Fruit fly (Drosophila melanogaster) whole organism, wandering third instar larva: ENCODE measurements around the gene mbf1.

Source experiments
- Abd-B ChIP-seq: fragments of >200 bp; optimal IDR thresholded peaks from 2 replicates; lab custom pipeline; 2017; ENCODE audit warnings: missing biosample characterization, missing genetic modification characterization
- CG9705 ChIP-seq: fragments of 200-800 bp; sonication (Bioruptor generic); optimal IDR thresholded peaks from 2 replicates; lab custom pipeline; 2018; ENCODE audit warnings: missing biosample characterization, mild to moderate bottlenecking, missing genetic modification characterization
- CrebA ChIP-seq: fragments of 200-800 bp; sonication (Bioruptor generic); optimal IDR thresholded peaks from 2 replicates; lab custom pipeline; 2016; ENCODE audit warnings: missing biosample characterization, mild to moderate bottlenecking, missing genetic modification characterization, borderline replicate concordance
- Dif ChIP-seq: fragments of 200-275, 200-300 bp; sonication (Bioruptor generic); optimal IDR thresholded peaks from 2 replicates; lab custom pipeline; 2018; ENCODE audit warnings: missing biosample characterization, missing genetic modification characterization; ENCODE audit not compliant: partially characterized antibody
- GATAd ChIP-seq: sonication (Bioruptor generic); optimal IDR thresholded peaks from 2 replicates; lab custom pipeline; 2016; ENCODE audit warnings: missing biosample characterization, missing genetic modification characterization
- HLH106 ChIP-seq: fragments of 200-800 bp; optimal IDR thresholded peaks from 3 replicates; lab custom pipeline; 2019; ENCODE audit warnings: missing biosample characterization, mild to moderate bottlenecking, missing genetic modification characterization, moderate library complexity
- Hnf4 ChIP-seq: fragments of 200-800 bp; sonication (Bioruptor generic); optimal IDR thresholded peaks from 2 replicates; lab custom pipeline; 2016; ENCODE audit warnings: missing biosample characterization, mild to moderate bottlenecking, missing genetic modification characterization
- Hr83 ChIP-seq: fragments of 200-300 bp; sonication (Bioruptor generic); optimal IDR thresholded peaks from 2 replicates; lab custom pipeline; 2016; ENCODE audit warnings: missing biosample characterization, mild to moderate bottlenecking, missing genetic modification characterization, moderate library complexity; ENCODE audit not compliant: poor library complexity, severe bottlenecking
- Jra ChIP-seq: sonication (Bioruptor generic); optimal IDR thresholded peaks from 2 replicates; lab custom pipeline; 2016; ENCODE audit warnings: missing biosample characterization, missing genetic modification characterization
- Mio ChIP-seq: sonication (Bioruptor generic); optimal IDR thresholded peaks from 2 replicates; lab custom pipeline; 2016; ENCODE audit warnings: missing biosample characterization, missing genetic modification characterization
- Myc ChIP-seq: fragments of >200 bp; optimal IDR thresholded peaks from 2 replicates; lab custom pipeline; 2017
- OdsH ChIP-seq: fragments of 200-800 bp; sonication (Bioruptor generic); optimal IDR thresholded peaks from 2 replicates; lab custom pipeline; 2016; ENCODE audit warnings: missing biosample characterization, mild to moderate bottlenecking, missing genetic modification characterization
- Rel ChIP-seq, 2 experiments: fragments of 200-800 bp; sonication (Bioruptor generic) in 1 of 2; optimal IDR thresholded peaks; 2 replicates in 1 of 2; 3 replicates in 1 of 2; lab custom pipeline; 2016 to 2019; ENCODE audit warnings: mild to moderate bottlenecking in 2 of 2, missing biosample characterization in 2 of 2, missing genetic modification characterization in 2 of 2, moderate library complexity in 1 of 2
- Sp1 ChIP-seq: fragments of 200-800 bp; sonication (Bioruptor generic); optimal IDR thresholded peaks from 3 replicates; lab custom pipeline; 2019; ENCODE audit warnings: missing biosample characterization, mild to moderate bottlenecking, missing genetic modification characterization, moderate library complexity
- Vsx2 ChIP-seq: fragments of 200-300, 225-300 bp; sonication (Bioruptor generic); optimal IDR thresholded peaks from 2 replicates; lab custom pipeline; 2018; ENCODE audit warnings: missing biosample characterization, missing genetic modification characterization; ENCODE audit not compliant: partially characterized antibody
- br ChIP-seq: fragments of 200-800 bp; sonication (Bioruptor generic); optimal IDR thresholded peaks from 2 replicates; lab custom pipeline; 2016; ENCODE audit warnings: missing biosample characterization, missing genetic modification characterization
- brk ChIP-seq: fragments of 200-800 bp; sonication (Bioruptor generic); optimal IDR thresholded peaks from 2 replicates; lab custom pipeline; 2016; ENCODE audit warnings: missing biosample characterization, mild to moderate bottlenecking, missing genetic modification characterization
- dl ChIP-seq, 2 experiments: fragments of 175-275, 200-275 bp in 1 of 2; fragments of 200-275 bp in 1 of 2; sonication (Bioruptor generic); optimal IDR thresholded peaks; lab custom pipeline; 2018; ENCODE audit warnings: mild to moderate bottlenecking in 2 of 2, missing biosample characterization in 2 of 2, missing genetic modification characterization in 2 of 2, moderate library complexity in 2 of 2; ENCODE audit not compliant: partially characterized antibody in 2 of 2, insufficient read depth in 1 of 2
- dmrt93B ChIP-seq: fragments of 200-800 bp; sonication (Bioruptor generic); optimal IDR thresholded peaks from 2 replicates; lab custom pipeline; 2018; ENCODE audit warnings: missing biosample characterization, mild to moderate bottlenecking, missing genetic modification characterization
- dsf ChIP-seq: sonication (Bioruptor generic); optimal IDR thresholded peaks from 2 replicates; lab custom pipeline; 2016; ENCODE audit warnings: missing biosample characterization, missing genetic modification characterization, borderline replicate concordance
- ey ChIP-seq: fragments of 200-800 bp; sonication (Bioruptor generic); optimal IDR thresholded peaks from 2 replicates; lab custom pipeline; 2016; ENCODE audit warnings: missing biosample characterization, missing genetic modification characterization
- foxo ChIP-seq, 2 experiments: fragments of 200-800 bp; sonication (Bioruptor generic); optimal IDR thresholded peaks; 2 replicates in 1 of 2; 3 replicates in 1 of 2; lab custom pipeline; 2016 to 2017; ENCODE audit warnings: missing biosample characterization in 2 of 2, missing genetic modification characterization in 2 of 2
- fru ChIP-seq: fragments of 200-800 bp; sonication (Bioruptor generic); optimal IDR thresholded peaks from 3 replicates; lab custom pipeline; 2016; ENCODE audit warnings: missing biosample characterization, mild to moderate bottlenecking, missing genetic modification characterization
- h ChIP-seq: fragments of 200-800 bp; sonication (Bioruptor generic); optimal IDR thresholded peaks from 3 replicates; lab custom pipeline; 2016; ENCODE audit warnings: missing biosample characterization, mild to moderate bottlenecking, missing genetic modification characterization
- jim ChIP-seq: fragments of 175-275, 200-325 bp; sonication (Bioruptor generic); optimal IDR thresholded peaks from 2 replicates; lab custom pipeline; 2016; ENCODE audit warnings: missing biosample characterization, mild to moderate bottlenecking, missing genetic modification characterization
- pan ChIP-seq: fragments of >200 bp; optimal IDR thresholded peaks from 2 replicates; lab custom pipeline; 2017
- psq ChIP-seq: fragments of 200-800 bp; sonication (Bioruptor generic); optimal IDR thresholded peaks from 3 replicates; lab custom pipeline; 2017; ENCODE audit warnings: missing biosample characterization, mild to moderate bottlenecking, missing genetic modification characterization, moderate library complexity
- rgr ChIP-seq: fragments of 200-800 bp; sonication (Bioruptor generic); optimal IDR thresholded peaks from 3 replicates; lab custom pipeline; 2016; ENCODE audit warnings: missing biosample characterization, mild to moderate bottlenecking, missing genetic modification characterization
- sage ChIP-seq: fragments of 200-800 bp; sonication (Bioruptor generic); optimal IDR thresholded peaks from 2 replicates; lab custom pipeline; 2016; ENCODE audit warnings: missing biosample characterization, mild to moderate bottlenecking, missing genetic modification characterization
- sv ChIP-seq: fragments of 200-800 bp; sonication (Bioruptor generic); optimal IDR thresholded peaks from 3 replicates; lab custom pipeline; 2016; ENCODE audit warnings: missing biosample characterization, missing genetic modification characterization
- tai ChIP-seq: sonication (Bioruptor generic); optimal IDR thresholded peaks from 2 replicates; lab custom pipeline; 2016; ENCODE audit warnings: missing biosample characterization, missing genetic modification characterization
- woc ChIP-seq: sonication (Bioruptor generic); optimal IDR thresholded peaks from 2 replicates; lab custom pipeline; 2016; ENCODE audit warnings: missing biosample characterization, mild to moderate bottlenecking, missing genetic modification characterization

The mbf1 gene

dm6 chr3L:16590860-16591259 lies 16.6 kb downstream of the mbf1 start, which contains the start of gene tra:
tra (minus strand) TSS chr3L:16591050.
- TF ChIP-seq Sp1 (GFP tag; lab: Kevin White, UChicago), result no peak
- TF ChIP-seq dsf (GFP tag; lab: Kevin White, UChicago), result no peak
- TF ChIP-seq br (GFP tag; lab: Kevin White, UChicago), result no peak
- no peak for TF ChIP-seq rgr
- no peak for TF ChIP-seq tai (GFP tag; lab: Kevin White, UChicago)
- no peak for TF ChIP-seq Abd-B (GFP tag; lab: Kevin White, UChicago)
- TF ChIP-seq Jra, result no peak
- no peak for TF ChIP-seq CrebA (GFP tag; lab: Kevin White, UChicago)
- TF ChIP-seq brk (GFP tag; lab: Kevin White, UChicago), result no peak
- no peak for TF ChIP-seq sage
- no peak for TF ChIP-seq h
- TF ChIP-seq Hr83 (GFP tag; lab: Kevin White, UChicago), result no peak
- no peak for TF ChIP-seq jim (GFP tag; lab: Kevin White, UChicago)
- TF ChIP-seq HLH106 (tag; lab: Kevin White, UChicago), result no peak
- no peak for TF ChIP-seq psq (GFP tag; lab: Kevin White, UChicago)
- no peak for TF ChIP-seq Vsx2 (GFP tag; lab: Kevin White, UChicago)
- no peak for TF ChIP-seq dl (GFP tag; optimal IDR thresholded peaks at IDR 0.05; lab: Kevin White, UChicago; ENCODE audit: insufficient read depth in 1 of 2, partially characterized antibody in 2 of 2)

dm6 chr3L:16594922-16595518 lies 20.8 kb downstream of the mbf1 start, which contains the start of the genes spd-2 and Apl:
spd-2 (minus strand) TSS chr3L:16595014.
Apl (plus strand) TSS chr3L:16595181.
- TF ChIP-seq Myc (lab: Kevin White, UChicago), result peak; percentile 0
- TF ChIP-seq ey (GFP tag; lab: Kevin White, UChicago), result no peak
- no peak for TF ChIP-seq Rel (GFP tag; optimal IDR thresholded peaks at IDR 0.05; lab: Kevin White, UChicago)
- TF ChIP-seq Rel (tag; optimal IDR thresholded peaks at IDR 0.05; lab: Kevin White, UChicago), result peak; percentile 65
- no peak for TF ChIP-seq foxo (GFP tag; optimal IDR thresholded peaks at IDR 0.05; lab: Kevin White, UChicago)
- TF ChIP-seq, all 38 proteins: peak for 2

- TF ChIP-seq Myc (lab: Kevin White, UChicago), result peak; percentile 43
- TF ChIP-seq brk (GFP tag; lab: Kevin White, UChicago), result peak; percentile 10
- TF ChIP-seq CG9705 (GFP tag; lab: Kevin White, UChicago), result peak; percentile 23
- TF ChIP-seq foxo (GFP tag; optimal IDR thresholded peaks at IDR 0.05; lab: Kevin White, UChicago), result peak in 1 of 2 experiments; percentile 52
- TF ChIP-seq jim (GFP tag; lab: Kevin White, UChicago), result no peak
- peak; percentile 46 for TF ChIP-seq h
- peak; percentile 14 for TF ChIP-seq psq (GFP tag; lab: Kevin White, UChicago)
- no peak for TF ChIP-seq dl (GFP tag; optimal IDR thresholded peaks at IDR 0.05; lab: Kevin White, UChicago; ENCODE audit: insufficient read depth in 1 of 2, partially characterized antibody in 2 of 2)
- TF ChIP-seq HLH106 (tag; lab: Kevin White, UChicago), result peak; percentile 53
- TF ChIP-seq Dif (GFP tag; lab: Kevin White, UChicago), result no peak
- no peak for TF ChIP-seq dsf (GFP tag; lab: Kevin White, UChicago)
- no peak for TF ChIP-seq ey (GFP tag; lab: Kevin White, UChicago)
- TF ChIP-seq Hnf4, result peak; percentile 1
- no peak for TF ChIP-seq Abd-B (GFP tag; lab: Kevin White, UChicago)
- peak; percentile 10 for TF ChIP-seq Jra
- TF ChIP-seq sv (GFP tag; lab: Kevin White, UChicago), result no peak
- TF ChIP-seq CrebA (GFP tag; lab: Kevin White, UChicago), result no peak
- no peak for TF ChIP-seq sage
- TF ChIP-seq rgr, result peak; percentile 31
- peak; percentile 40 for TF ChIP-seq Sp1 (GFP tag; lab: Kevin White, UChicago)
- no peak for TF ChIP-seq GATAd (GFP tag; lab: Kevin White, UChicago)
- TF ChIP-seq Rel (GFP tag; optimal IDR thresholded peaks at IDR 0.05; lab: Kevin White, UChicago), result no peak
- TF ChIP-seq Rel (tag; optimal IDR thresholded peaks at IDR 0.05; lab: Kevin White, UChicago), result peak; percentile 32
- TF ChIP-seq br (GFP tag; lab: Kevin White, UChicago), result peak; percentile 27
- peak; percentile 1 for TF ChIP-seq fru
Observed at dm6 chr3L:16602736-16603144, 28.5 kb downstream of the mbf1 start, which contains the start of gene Arts. Arts (plus strand) TSS chr3L:16602851.

dm6 chr3L:16609120-16609519 lies 34.9 kb downstream of the mbf1 start, which contains the start of gene CG4098:
CG4098 (minus strand) TSS chr3L:16609347.
- TF ChIP-seq brk (GFP tag; lab: Kevin White, UChicago) (no peak), rgr (peak; percentile 79), Mio (GFP tag; lab: Kevin White, UChicago) (peak; percentile 28), CG9705 (GFP tag; lab: Kevin White, UChicago) (peak; percentile 10), Sp1 (GFP tag; lab: Kevin White, UChicago) (peak; percentile 51), sage (no peak), Dif (GFP tag; lab: Kevin White, UChicago) (no peak), h (peak; percentile 67), sv (GFP tag; lab: Kevin White, UChicago) (peak; percentile 6), br (GFP tag; lab: Kevin White, UChicago) (peak; percentile 76), pan (lab: Kevin White, UChicago) (no peak), Hr83 (GFP tag; lab: Kevin White, UChicago) (peak; percentile 97), Jra (peak; percentile 43), ey (GFP tag; lab: Kevin White, UChicago) (peak; percentile 69), foxo (GFP tag; optimal IDR thresholded peaks at IDR 0.05; lab: Kevin White, UChicago) (peak in 1 of 2 experiments; percentile 86), fru (peak; percentile 63), jim (GFP tag; lab: Kevin White, UChicago) (peak; percentile 47), Hnf4 (peak; percentile 77), Rel (GFP tag; optimal IDR thresholded peaks at IDR 0.05; lab: Kevin White, UChicago) (no peak), Rel (tag; optimal IDR thresholded peaks at IDR 0.05; lab: Kevin White, UChicago) (peak; percentile 40), OdsH (peak; percentile 65), dmrt93B (GFP tag; lab: Kevin White, UChicago) (no peak), HLH106 (tag; lab: Kevin White, UChicago) (peak; percentile 47), GATAd (GFP tag; lab: Kevin White, UChicago) (peak; percentile 1), woc (GFP tag; lab: Kevin White, UChicago) (peak; percentile 88), psq (GFP tag; lab: Kevin White, UChicago) (peak; percentile 34)
